Fruit fly (Drosophila melanogaster) whole organism, embryonic: Measurements from ENCODE around the gene Pp2C1.

ENCODE experiments used
- Atf-2 ChIP-seq: fragments of 200-800 bp; sonication (Bioruptor generic); optimal IDR thresholded peaks from 2 replicates; lab custom pipeline; 2016; ENCODE audit warnings: missing biosample characterization, missing genetic modification characterization
- Awh ChIP-seq: fragments of 200-800 bp; sonication (Bioruptor generic); IDR thresholded peaks from 2 replicates; pipeline ENCODE4, ENCODE4 v1.3.6; 2022; ENCODE audit warnings: missing biosample characterization, missing genetic modification characterization
- C15 ChIP-seq: fragments of 200-800 bp; sonication (Bioruptor generic); IDR thresholded peaks from 3 replicates; pipeline ENCODE4 v1.3.6; 2022; ENCODE audit warnings: missing biosample characterization, missing genetic modification characterization
- CG14014 ChIP-seq: fragments of 200-800 bp; sonication (Bioruptor generic); IDR thresholded peaks from 2 replicates; pipeline ENCODE4 v1.3.6; 2022; ENCODE audit warnings: missing biosample characterization, missing genetic modification characterization
- CG17361 ChIP-seq: fragments of 200-800 bp; sonication (Bioruptor generic); IDR thresholded peaks from 3 replicates; pipeline ENCODE4 v1.3.6; 2022; ENCODE audit warnings: missing biosample characterization, missing genetic modification characterization
- CG17802 ChIP-seq: fragments of 200-800 bp; sonication (Bioruptor generic); optimal IDR thresholded peaks from 2 replicates; lab custom pipeline; 2018; ENCODE audit warnings: missing biosample characterization, mild to moderate bottlenecking, missing genetic modification characterization, moderate library complexity
- CG3163 ChIP-seq: fragments of 200-800 bp; sonication (Bioruptor generic); optimal IDR thresholded peaks from 3 replicates; lab custom pipeline; 2016; ENCODE audit warnings: missing biosample characterization, missing genetic modification characterization
- CG3995 ChIP-seq: fragments of 200-800 bp; sonication (Bioruptor generic); optimal IDR thresholded peaks from 3 replicates; lab custom pipeline; 2016; ENCODE audit warnings: missing biosample characterization, missing genetic modification characterization
- CG4424 ChIP-seq: fragments of 200-800 bp; sonication (Bioruptor generic); optimal IDR thresholded peaks from 3 replicates; lab custom pipeline; 2016; ENCODE audit warnings: missing biosample characterization, missing genetic modification characterization
- CG7786 ChIP-seq: fragments of 200-800 bp; sonication (Bioruptor generic); optimal IDR thresholded peaks from 2 replicates; lab custom pipeline; 2016; ENCODE audit warnings: missing biosample characterization, missing genetic modification characterization
- Gug ChIP-seq: fragments of 200-800 bp; sonication (Bioruptor generic); IDR thresholded peaks from 4 replicates; pipeline ENCODE4 v1.3.6; 2022; ENCODE audit warnings: missing biosample characterization, missing genetic modification characterization
- HLH3B ChIP-seq: fragments of 200-800 bp; sonication (Bioruptor generic); IDR thresholded peaks from 2 replicates; pipeline ENCODE4 v1.3.6; 2022; ENCODE audit warnings: missing biosample characterization, missing genetic modification characterization
- Hr3 ChIP-seq: fragments of 200-800 bp; sonication (Bioruptor generic); optimal IDR thresholded peaks from 3 replicates; lab custom pipeline; 2016; ENCODE audit warnings: missing biosample characterization, missing genetic modification characterization
- Hr78 ChIP-seq, 2 experiments: fragments of 200-800 bp in 1 of 2; fragments of >200 bp in 1 of 2; sonication (Bioruptor generic) in 1 of 2; optimal IDR thresholded peaks; 2 replicates each; lab custom pipeline; 2017 to 2019; ENCODE audit warnings: missing biosample characterization in 2 of 2, missing genetic modification characterization in 2 of 2, mild to moderate bottlenecking in 1 of 2, moderate library complexity in 1 of 2
- Jarid2 ChIP-seq: fragments of 200-800 bp; sonication (Bioruptor generic); optimal IDR thresholded peaks from 3 replicates; lab custom pipeline; 2017; ENCODE audit warnings: mild to moderate bottlenecking, missing biosample characterization, missing genetic modification reagents, missing genetic modification characterization
- Opbp ChIP-seq: fragments of 200-800 bp; sonication (Bioruptor generic); IDR thresholded peaks from 3 replicates; pipeline ENCODE4 v1.3.6; 2022; ENCODE audit warnings: missing biosample characterization, missing genetic modification characterization; ENCODE audit not compliant: partially characterized antibody
- Spps ChIP-seq: fragments of 200-800 bp; sonication (Bioruptor generic); optimal IDR thresholded peaks from 2 replicates; lab custom pipeline; 2018; ENCODE audit warnings: missing biosample characterization, mild to moderate bottlenecking, missing genetic modification characterization
- Xbp1 ChIP-seq: fragments of 200-800 bp; sonication (Bioruptor generic); optimal IDR thresholded peaks from 3 replicates; lab custom pipeline; 2016; ENCODE audit warnings: missing biosample characterization, mild to moderate bottlenecking, missing genetic modification characterization
- ab ChIP-seq: fragments of 200-800 bp; sonication (Bioruptor generic); optimal IDR thresholded peaks from 2 replicates; lab custom pipeline; 2016; ENCODE audit warnings: missing biosample characterization, missing genetic modification characterization
- ac ChIP-seq: fragments of 200-800 bp; sonication (Bioruptor generic); optimal IDR thresholded peaks from 3 replicates; lab custom pipeline; 2017; ENCODE audit warnings: missing biosample characterization, mild to moderate bottlenecking, missing genetic modification characterization
- ara ChIP-seq: fragments of 200-800 bp; sonication (Bioruptor generic); IDR thresholded peaks from 2 replicates; pipeline ENCODE4 v1.3.6; 2022; ENCODE audit warnings: missing biosample characterization, missing genetic modification characterization
- az2 ChIP-seq: fragments of 200-800 bp; sonication (Bioruptor generic); optimal IDR thresholded peaks from 3 replicates; lab custom pipeline; 2016; ENCODE audit warnings: missing biosample characterization, missing genetic modification characterization
- bowl ChIP-seq: fragments of 200-800 bp; sonication (Bioruptor generic); IDR thresholded peaks from 2 replicates; pipeline ENCODE4 v1.3.6; 2022; ENCODE audit warnings: missing biosample characterization, missing genetic modification characterization
- btn ChIP-seq: fragments of 200-800 bp; sonication (Bioruptor generic); optimal IDR thresholded peaks from 2 replicates; lab custom pipeline; 2016; ENCODE audit warnings: missing biosample characterization, missing genetic modification characterization
- chif ChIP-seq, 2 experiments: fragments of 200-800 bp; sonication (Bioruptor generic); optimal IDR thresholded peaks; 3 replicates each; lab custom pipeline; 2016; ENCODE audit warnings: missing biosample characterization in 2 of 2, missing genetic modification characterization in 2 of 2
- chn ChIP-seq: fragments of 200-800 bp; sonication (Bioruptor generic); optimal IDR thresholded peaks from 2 replicates; lab custom pipeline; 2016; ENCODE audit warnings: missing biosample characterization, missing genetic modification characterization
- crc ChIP-seq: fragments of 200-800 bp; sonication (Bioruptor generic); optimal IDR thresholded peaks from 2 replicates; lab custom pipeline; 2016; ENCODE audit warnings: missing biosample characterization, missing genetic modification characterization
- crol ChIP-seq: fragments of 200-800 bp; sonication (Bioruptor generic); IDR thresholded peaks from 2 replicates; pipeline ENCODE4 v1.3.6; 2022; ENCODE audit warnings: missing biosample characterization, missing genetic modification characterization
- da ChIP-seq: fragments of 200-800 bp; sonication (Bioruptor generic); optimal IDR thresholded peaks from 2 replicates; lab custom pipeline; 2016; ENCODE audit warnings: missing biosample characterization, missing genetic modification characterization
- ems ChIP-seq: fragments of 200-800 bp; sonication (Bioruptor generic); optimal IDR thresholded peaks from 3 replicates; lab custom pipeline; 2016; ENCODE audit warnings: missing biosample characterization, missing genetic modification characterization
- eve ChIP-seq, 2 experiments: fragments of >200 bp; optimal IDR thresholded peaks; 2 replicates each; lab custom pipeline; 2017; ENCODE audit warnings: missing biosample characterization in 2 of 2, missing genetic modification characterization in 2 of 2
- gcm ChIP-seq: fragments of 200-800 bp; sonication (Bioruptor generic); optimal IDR thresholded peaks from 2 replicates; lab custom pipeline; 2019; ENCODE audit warnings: missing biosample characterization, mild to moderate bottlenecking, missing genetic modification characterization, moderate library complexity
- hb ChIP-seq: fragments of 200-800 bp; sonication (Bioruptor generic); IDR thresholded peaks from 3 replicates; pipeline ENCODE4 v1.3.6; 2022; ENCODE audit warnings: missing biosample characterization, missing genetic modification characterization; ENCODE audit not compliant: partially characterized antibody
- hkb ChIP-seq, 2 experiments: fragments of 200-800 bp in 1 of 2; fragments of >200 bp in 1 of 2; sonication (Bioruptor generic) in 1 of 2; IDR thresholded peaks in 1 of 2; optimal IDR thresholded peaks in 1 of 2; 2 replicates each; pipeline versions ENCODE4 v1.3.6 to Lab custom; 2017 to 2022; ENCODE audit warnings: missing biosample characterization in 1 of 2, missing genetic modification characterization in 1 of 2
- ind ChIP-seq: fragments of 200-800 bp; sonication (Bioruptor generic); optimal IDR thresholded peaks from 3 replicates; lab custom pipeline; 2016; ENCODE audit warnings: missing biosample characterization, missing genetic modification characterization
- kay ChIP-seq: fragments of 200-800 bp; sonication (Bioruptor generic); optimal IDR thresholded peaks from 2 replicates; lab custom pipeline; 2016; ENCODE audit warnings: missing biosample characterization, missing genetic modification characterization
- odd ChIP-seq: fragments of 200-800 bp; sonication (Bioruptor generic); optimal IDR thresholded peaks from 2 replicates; lab custom pipeline; 2017; ENCODE audit warnings: missing biosample characterization, mild to moderate bottlenecking, missing genetic modification characterization
- onecut ChIP-seq: fragments of 200-800 bp; sonication (Bioruptor generic); IDR thresholded peaks from 2 replicates; pipeline ENCODE4 v1.3.6; 2022; ENCODE audit warnings: missing biosample characterization, missing genetic modification characterization
- org-1 ChIP-seq: fragments of 200-800 bp; sonication (Bioruptor generic); optimal IDR thresholded peaks from 2 replicates; lab custom pipeline; 2017; ENCODE audit warnings: missing biosample characterization, missing genetic modification characterization
- pfk ChIP-seq: fragments of 200-800 bp; sonication (Bioruptor generic); optimal IDR thresholded peaks from 2 replicates; lab custom pipeline; 2018; ENCODE audit warnings: missing biosample characterization, mild to moderate bottlenecking, missing genetic modification characterization, moderate library complexity
- row ChIP-seq: fragments of 200-800 bp; sonication (Bioruptor generic); IDR thresholded peaks from 3 replicates; pipeline ENCODE4 v1.3.6; 2022; ENCODE audit warnings: missing biosample characterization, missing genetic modification characterization
- run ChIP-seq: fragments of 200-800 bp; sonication (Bioruptor generic); optimal IDR thresholded peaks from 3 replicates; lab custom pipeline; 2018; ENCODE audit warnings: missing biosample characterization, mild to moderate bottlenecking, missing genetic modification characterization
- scrt ChIP-seq: fragments of 200-800 bp; sonication (Bioruptor generic); optimal IDR thresholded peaks from 2 replicates; lab custom pipeline; 2018; ENCODE audit warnings: missing biosample characterization, mild to moderate bottlenecking, missing genetic modification characterization, moderate library complexity
- slbo ChIP-seq: fragments of 200-800 bp; sonication (Bioruptor generic); IDR thresholded peaks from 2 replicates; pipeline ENCODE4 v1.3.6; 2022; ENCODE audit warnings: missing biosample characterization, missing genetic modification characterization
- so ChIP-seq: fragments of 200-800 bp; sonication (Bioruptor generic); IDR thresholded peaks from 3 replicates; pipeline ENCODE4 v1.3.6; 2022; ENCODE audit warnings: missing biosample characterization, missing genetic modification characterization
- tgo ChIP-seq: fragments of 200-800 bp; sonication (Bioruptor generic); IDR thresholded peaks from 3 replicates; pipeline ENCODE4 v1.3.6; 2022; ENCODE audit warnings: missing biosample characterization, missing genetic modification characterization
- tio ChIP-seq: fragments of 200-800 bp; sonication (Bioruptor generic); optimal IDR thresholded peaks from 2 replicates; lab custom pipeline; 2017; ENCODE audit warnings: missing biosample characterization, missing genetic modification characterization, inconsistent platforms
- tna ChIP-seq: fragments of 200-800 bp; sonication (Bioruptor generic); IDR thresholded peaks from 2 replicates; pipeline ENCODE4 v1.3.6; 2022; ENCODE audit warnings: missing biosample characterization, missing genetic modification characterization; ENCODE audit not compliant: partially characterized antibody
- tup ChIP-seq: fragments of 200-800 bp; sonication (Bioruptor generic); optimal IDR thresholded peaks from 2 replicates; lab custom pipeline; 2016; ENCODE audit warnings: missing biosample characterization, mild to moderate bottlenecking, missing genetic modification characterization, moderate library complexity
- usp ChIP-seq: fragments of >200 bp; optimal IDR thresholded peaks from 2 replicates; lab custom pipeline; 2017; ENCODE audit warnings: missing biosample characterization, missing genetic modification characterization

The Pp2C1 gene

dm6 chrX:4666650-4667360, 19.9 kb downstream of the Pp2C1 start, which contains the start of gene CG3009 (continued):
- TF ChIP-seq hkb (optimal IDR thresholded peaks at IDR 0.05; lab: Kevin White, UChicago) (peak; percentile 38), hkb (GFP tag; IDR thresholded peaks at IDR 0.05; lab: Robert Waterston, UW) (peak; percentile 99), ara (peak; percentile 94), az2 (GFP tag; lab: Kevin White, UChicago) (peak; percentile 97), onecut (GFP tag; lab: Robert Waterston, UW) (peak; percentile 93), bowl (GFP tag; lab: Robert Waterston, UW) (peak; percentile 92), gcm (GFP tag; lab: Kevin White, UChicago) (peak; percentile 96), ab (GFP tag; lab: Kevin White, UChicago) (peak; percentile 87), HLH3B (peak; percentile 97), Xbp1 (peak; percentile 98), Hr3 (peak; percentile 96), tup (GFP tag; lab: Kevin White, UChicago) (peak; percentile 95), tna (GFP tag; lab: Robert Waterston, UW) (no peak), crc (GFP tag; lab: Kevin White, UChicago) (peak; percentile 96), da (GFP tag; lab: Kevin White, UChicago) (peak; percentile 93), odd (peak; percentile 97), row (GFP tag; lab: Robert Waterston, UW) (peak; percentile 99), Jarid2 (peak; percentile 88), org-1 (GFP tag; lab: Kevin White, UChicago) (peak; percentile 98), tgo (GFP tag; lab: Robert Waterston, UW) (peak; percentile 97), Gug (peak; percentile 98), CG17802 (tag; lab: Kevin White, UChicago) (peak; percentile 84), kay (GFP tag; lab: Kevin White, UChicago) (peak; percentile 93), ems (GFP tag; lab: Kevin White, UChicago) (peak; percentile 98), so (GFP tag; lab: Robert Waterston, UW) (peak; percentile 98), slbo (GFP tag; lab: Robert Waterston, UW) (peak; percentile 99), ind (peak; percentile 99), pfk (GFP tag; lab: Kevin White, UChicago) (peak; percentile 61), chif (GFP tag; optimal IDR thresholded peaks at IDR 0.05; lab: Kevin White, UChicago) (peak; percentile 95 to 97), CG14014 (GFP tag; lab: Robert Waterston, UW) (peak; percentile 98), scrt (GFP tag; lab: Kevin White, UChicago) (peak; percentile 95), CG3163 (GFP tag; lab: Kevin White, UChicago) (peak; percentile 92), ac (peak; percentile 75), run (tag; lab: Kevin White, UChicago) (peak; percentile 93), chn (GFP tag; lab: Kevin White, UChicago) (peak; percentile 98), hb (GFP tag; lab: Robert Waterston, UW) (no peak), tio (GFP tag; lab: Kevin White, UChicago) (peak; percentile 93), Awh (GFP tag; lab: Robert Waterston, UW) (peak; percentile 97), eve (GFP tag; optimal IDR thresholded peaks at IDR 0.05; lab: Kevin White, UChicago) (peak in 1 of 2 experiments; percentile 98), btn (GFP tag; lab: Kevin White, UChicago) (peak; percentile 95), CG4424 (peak; percentile 97), Spps (tag; lab: Kevin White, UChicago) (peak; percentile 77), Atf-2 (GFP tag; lab: Kevin White, UChicago) (peak; percentile 97), Opbp (GFP tag; lab: Robert Waterston, UW) (0 out of 3 replicates have a peak, but pooled peaks have one; percentile 12), CG7786 (peak; percentile 98), crol (GFP tag; lab: Robert Waterston, UW) (peak; percentile 70), CG17361 (GFP tag; lab: Robert Waterston, UW) (peak; percentile 96), Hr78 (GFP tag; optimal IDR thresholded peaks at IDR 0.05; lab: Kevin White, UChicago) (peak in 1 of 2 experiments; percentile 94), usp (no peak), C15 (peak; percentile 94), CG3995 (peak; percentile 79)
- TF ChIP-seq, all 482 proteins: peak for 445
